Fruit fly (Drosophila melanogaster) whole organism, embryonic: Measurements from ENCODE around the gene Nxf3.

Experiments
- Aef1 ChIP-seq: fragments of 200-800 bp; sonication (Bioruptor generic); IDR thresholded peaks from 3 replicates; pipeline ENCODE4 v1.3.6; 2022; ENCODE audit warnings: missing biosample characterization, missing genetic modification characterization
- Atf3 ChIP-seq: fragments of 200-800 bp; sonication (Bioruptor generic); optimal IDR thresholded peaks from 3 replicates; lab custom pipeline; 2016; ENCODE audit warnings: missing biosample characterization, missing genetic modification characterization
- Awh ChIP-seq: fragments of 200-800 bp; sonication (Bioruptor generic); IDR thresholded peaks from 2 replicates; pipeline ENCODE4, ENCODE4 v1.3.6; 2022; ENCODE audit warnings: missing biosample characterization, missing genetic modification characterization
- BtbVII ChIP-seq: fragments of 200-800 bp; sonication (Bioruptor generic); optimal IDR thresholded peaks from 3 replicates; lab custom pipeline; 2017; ENCODE audit warnings: missing biosample characterization, mild to moderate bottlenecking, missing genetic modification characterization
- CG10147 ChIP-seq: fragments of 200-800 bp; sonication (Bioruptor generic); optimal IDR thresholded peaks from 2 replicates; lab custom pipeline; 2019; ENCODE audit warnings: missing biosample characterization, mild to moderate bottlenecking, missing genetic modification characterization, moderate library complexity
- CG10959 ChIP-seq: fragments of 200-800 bp; sonication (Bioruptor generic); IDR thresholded peaks from 2 replicates; pipeline ENCODE4 v1.3.6; 2022; ENCODE audit warnings: missing biosample characterization, missing genetic modification characterization
- CG11504 ChIP-seq: fragments of 200-800 bp; sonication (Bioruptor generic); optimal IDR thresholded peaks from 3 replicates; lab custom pipeline; 2019; ENCODE audit warnings: missing biosample characterization, mild to moderate bottlenecking, missing genetic modification characterization, moderate library complexity
- CG11723 ChIP-seq: fragments of 200-800 bp; sonication (Bioruptor generic); optimal IDR thresholded peaks from 2 replicates; lab custom pipeline; 2017; ENCODE audit warnings: missing biosample characterization, mild to moderate bottlenecking, missing genetic modification characterization
- CG12236 ChIP-seq: fragments of 200-800 bp; sonication (Bioruptor generic); optimal IDR thresholded peaks from 2 replicates; lab custom pipeline; 2016; ENCODE audit warnings: missing biosample characterization, missing genetic modification characterization
- CG1233 ChIP-seq: fragments of 200-800 bp; sonication (Bioruptor generic); optimal IDR thresholded peaks from 4 replicates; lab custom pipeline; 2018; ENCODE audit warnings: missing biosample characterization, mild to moderate bottlenecking, missing genetic modification characterization
- CG13775 ChIP-seq: fragments of 200-800 bp; sonication (Bioruptor generic); optimal IDR thresholded peaks from 3 replicates; lab custom pipeline; 2017; ENCODE audit warnings: missing biosample characterization, mild to moderate bottlenecking, missing genetic modification characterization
- CG15073 ChIP-seq: fragments of 200-800 bp; sonication (Bioruptor generic); optimal IDR thresholded peaks from 2 replicates; lab custom pipeline; 2016; ENCODE audit warnings: missing biosample characterization, missing genetic modification characterization
- CG17385 ChIP-seq: fragments of 200-800 bp; sonication (Bioruptor generic); optimal IDR thresholded peaks from 3 replicates; lab custom pipeline; 2018; ENCODE audit warnings: missing biosample characterization, mild to moderate bottlenecking, missing genetic modification characterization
- CG17568 ChIP-seq: fragments of 200-800 bp; sonication (Bioruptor generic); optimal IDR thresholded peaks from 2 replicates; lab custom pipeline; 2018; ENCODE audit warnings: missing biosample characterization, mild to moderate bottlenecking, missing genetic modification characterization, moderate library complexity
- CG18599 ChIP-seq: fragments of 200-800 bp; sonication (Bioruptor generic); optimal IDR thresholded peaks from 3 replicates; lab custom pipeline; 2017; ENCODE audit warnings: missing biosample characterization, missing genetic modification characterization, mild to moderate bottlenecking, moderate library complexity, missing genetic modification reagents
- CG18764 ChIP-seq: fragments of 200-800 bp; sonication (Bioruptor generic); optimal IDR thresholded peaks from 3 replicates; lab custom pipeline; 2016; ENCODE audit warnings: missing biosample characterization, missing genetic modification characterization
- CG2199 ChIP-seq: fragments of 200-800 bp; sonication (Bioruptor generic); IDR thresholded peaks from 3 replicates; pipeline ENCODE4 v1.3.6; 2022; ENCODE audit warnings: missing biosample characterization, missing genetic modification characterization
- CG31224 ChIP-seq: fragments of 200-800 bp; sonication (Bioruptor generic); IDR thresholded peaks from 2 replicates; pipeline ENCODE4 v1.3.6; 2022; ENCODE audit warnings: missing biosample characterization, missing genetic modification characterization
- CG32772 ChIP-seq: fragments of 200-800 bp; sonication (Bioruptor generic); IDR thresholded peaks from 2 replicates; pipeline ENCODE4 v1.3.6; 2022; ENCODE audit warnings: missing biosample characterization, missing genetic modification characterization
- CG7271 ChIP-seq: fragments of 200-800 bp; sonication (Bioruptor generic); optimal IDR thresholded peaks from 2 replicates; lab custom pipeline; 2018; ENCODE audit warnings: missing biosample characterization, mild to moderate bottlenecking, missing genetic modification characterization, moderate library complexity
- CG7839 ChIP-seq: fragments of 200-800 bp; sonication (Bioruptor generic); optimal IDR thresholded peaks from 3 replicates; lab custom pipeline; 2018; ENCODE audit warnings: missing biosample characterization, mild to moderate bottlenecking, missing genetic modification characterization, moderate library complexity
- CG8944 ChIP-seq: fragments of 200-800 bp; sonication (Bioruptor generic); optimal IDR thresholded peaks from 3 replicates; lab custom pipeline; 2016; ENCODE audit warnings: missing biosample characterization, missing genetic modification characterization
- CG9609 ChIP-seq: fragments of 200-800 bp; sonication (Bioruptor generic); optimal IDR thresholded peaks from 3 replicates; lab custom pipeline; 2016; ENCODE audit warnings: missing biosample characterization, missing genetic modification characterization
- CG9727 ChIP-seq: fragments of 200-800 bp; sonication (Bioruptor generic); optimal IDR thresholded peaks from 3 replicates; lab custom pipeline; 2017; ENCODE audit warnings: missing biosample characterization, mild to moderate bottlenecking, missing genetic modification characterization
- Dad ChIP-seq: fragments of 200-800 bp; sonication (Bioruptor generic); optimal IDR thresholded peaks from 3 replicates; lab custom pipeline; 2016; ENCODE audit warnings: missing biosample characterization, missing genetic modification characterization
- Dbx ChIP-seq: fragments of 200-800 bp; sonication (Bioruptor generic); IDR thresholded peaks from 3 replicates; pipeline ENCODE4 v1.3.6; 2022; ENCODE audit warnings: missing biosample characterization, missing genetic modification characterization
- Dref ChIP-seq: fragments of 200-800 bp; sonication (Bioruptor generic); IDR thresholded peaks from 2 replicates; pipeline ENCODE4 v1.3.6; 2022; ENCODE audit warnings: missing biosample characterization, missing genetic modification characterization
- E2f2 ChIP-seq: fragments of 200-800 bp; sonication (Bioruptor generic); IDR thresholded peaks from 2 replicates; pipeline ENCODE4 v1.3.6; 2022; ENCODE audit warnings: missing biosample characterization, missing genetic modification characterization
- Elba2 ChIP-seq: fragments of 200-800 bp; sonication (Bioruptor generic); optimal IDR thresholded peaks from 3 replicates; lab custom pipeline; 2016; ENCODE audit warnings: missing biosample characterization, missing genetic modification characterization
- Hsf ChIP-seq: fragments of 200-800 bp; sonication (Bioruptor generic); optimal IDR thresholded peaks from 3 replicates; lab custom pipeline; 2016; ENCODE audit warnings: missing biosample characterization, missing genetic modification characterization
- NFAT ChIP-seq: fragments of 200-800 bp; sonication (Bioruptor generic); IDR thresholded peaks from 2 replicates; pipeline ENCODE4 v1.3.6; 2022; ENCODE audit warnings: missing biosample characterization, missing genetic modification characterization
- Nf-YA ChIP-seq: fragments of 200-800 bp; sonication (Bioruptor generic); IDR thresholded peaks from 2 replicates; pipeline ENCODE4 v1.3.6; 2022; ENCODE audit warnings: missing biosample characterization, missing genetic modification characterization
- chinmo ChIP-seq: fragments of 200-800 bp; sonication (Bioruptor generic); IDR thresholded peaks from 4 replicates; pipeline ENCODE4 v1.3.6; 2022; ENCODE audit warnings: missing biosample characterization, missing genetic modification characterization; ENCODE audit not compliant: partially characterized antibody
- dmrt11E ChIP-seq: fragments of 200-800 bp; sonication (Bioruptor generic); optimal IDR thresholded peaks from 3 replicates; lab custom pipeline; 2018; ENCODE audit warnings: missing biosample characterization, mild to moderate bottlenecking, missing genetic modification characterization, moderate library complexity
- emc ChIP-seq: fragments of 200-800 bp; sonication (Bioruptor generic); optimal IDR thresholded peaks from 2 replicates; lab custom pipeline; 2016; ENCODE audit warnings: missing biosample characterization, missing genetic modification characterization
- exex ChIP-seq: fragments of 200-800 bp; sonication (Bioruptor generic); optimal IDR thresholded peaks from 4 replicates; lab custom pipeline; 2018; ENCODE audit warnings: missing biosample characterization, mild to moderate bottlenecking, missing genetic modification characterization, moderate library complexity
- gcm ChIP-seq: fragments of 200-800 bp; sonication (Bioruptor generic); optimal IDR thresholded peaks from 2 replicates; lab custom pipeline; 2019; ENCODE audit warnings: missing biosample characterization, mild to moderate bottlenecking, missing genetic modification characterization, moderate library complexity
- gem ChIP-seq: fragments of 200-800 bp; sonication (Bioruptor generic); optimal IDR thresholded peaks from 2 replicates; lab custom pipeline; 2019; ENCODE audit warnings: missing biosample characterization, mild to moderate bottlenecking, missing genetic modification characterization, moderate library complexity
- grn ChIP-seq: fragments of 200-800 bp; sonication (Bioruptor generic); optimal IDR thresholded peaks from 3 replicates; lab custom pipeline; 2017; ENCODE audit warnings: missing biosample characterization, missing genetic modification characterization
- lab ChIP-seq: fragments of 200-800 bp; sonication (Bioruptor generic); optimal IDR thresholded peaks from 3 replicates; lab custom pipeline; 2017; ENCODE audit warnings: missing biosample characterization, missing genetic modification characterization, mild to moderate bottlenecking, moderate library complexity, missing genetic modification reagents
- lmd ChIP-seq: fragments of 200-800 bp; sonication (Bioruptor generic); IDR thresholded peaks from 2 replicates; pipeline ENCODE4 v1.3.6; 2022; ENCODE audit warnings: missing biosample characterization, missing genetic modification characterization
- org-1 ChIP-seq: fragments of 200-800 bp; sonication (Bioruptor generic); optimal IDR thresholded peaks from 2 replicates; lab custom pipeline; 2017; ENCODE audit warnings: missing biosample characterization, missing genetic modification characterization
- peb ChIP-seq: fragments of 200-800 bp; sonication (Bioruptor generic); IDR thresholded peaks from 2 replicates; pipeline ENCODE4 v1.3.6; 2022; ENCODE audit warnings: missing biosample characterization, missing genetic modification characterization
- psq ChIP-seq: fragments of 200-800 bp; sonication (Bioruptor generic); optimal IDR thresholded peaks from 2 replicates; lab custom pipeline; 2017; ENCODE audit warnings: missing biosample characterization, missing genetic modification characterization
- rib ChIP-seq: fragments of 200-800 bp; sonication (Bioruptor generic); IDR thresholded peaks from 2 replicates; pipeline ENCODE4 v1.3.6; 2022; ENCODE audit warnings: missing biosample characterization, missing genetic modification characterization
- sug ChIP-seq: fragments of 200-800 bp; optimal IDR thresholded peaks from 2 replicates; lab custom pipeline; 2019; ENCODE audit warnings: missing biosample characterization, mild to moderate bottlenecking, missing genetic modification characterization, moderate library complexity
- ttk ChIP-seq: fragments of 200-800 bp; sonication (Bioruptor generic); IDR thresholded peaks from 2 replicates; pipeline ENCODE4 v2.1.2; 2022; ENCODE audit warnings: missing biosample characterization, missing genetic modification characterization
- unpg ChIP-seq: fragments of 200-800 bp; sonication (Bioruptor generic); optimal IDR thresholded peaks from 3 replicates; lab custom pipeline; 2018; ENCODE audit warnings: missing biosample characterization, mild to moderate bottlenecking, missing genetic modification characterization, moderate library complexity
- vvl ChIP-seq: fragments of 200-800 bp; sonication (Bioruptor generic); IDR thresholded peaks from 2 replicates; pipeline ENCODE4 v1.3.6; 2022; ENCODE audit warnings: missing biosample characterization, missing genetic modification characterization

Nxf3 gene

dm6 chr3L:13952484-13953048 is 12.4 kb upstream of the Nxf3 start (continued):
- no peak for TF ChIP-seq CG8944 (GFP tag; lab: Kevin White, UChicago)
- TF ChIP-seq CG9727 = no peak
- no peak for TF ChIP-seq peb
- peak; percentile 17 for TF ChIP-seq grn (GFP tag; lab: Kevin White, UChicago)
- no peak for TF ChIP-seq dmrt11E (tag; lab: Kevin White, UChicago)
- TF ChIP-seq ttk (GFP tag; lab: Robert Waterston, UW) = 0 out of 2 replicates have a peak, but pooled peaks have one; percentile 30
- no peak for TF ChIP-seq Dref (GFP tag; lab: Robert Waterston, UW)
- no peak for TF ChIP-seq Dad
- peak; percentile 35; the same call in 1 of the 2 replicates for TF ChIP-seq rib
- TF ChIP-seq exex = peak; percentile 22
- no peak for TF ChIP-seq Atf3 (GFP tag; lab: Kevin White, UChicago)
- TF ChIP-seq lab (GFP tag; lab: Kevin White, UChicago) = peak; percentile 46
- no peak for TF ChIP-seq CG9609
- TF ChIP-seq lmd = no peak
- TF ChIP-seq sug (tag; lab: Kevin White, UChicago) = peak; percentile 21
- no peak for TF ChIP-seq CG10959 (GFP tag; lab: Robert Waterston, UW)
- no peak for TF ChIP-seq CG31224 (GFP tag; lab: Robert Waterston, UW)
- TF ChIP-seq chinmo (GFP tag; lab: Robert Waterston, UW) = 0 out of 4 replicates have a peak, but pooled peaks have one; percentile 66
- TF ChIP-seq CG32772 (GFP tag; lab: Robert Waterston, UW) = no peak
- no peak for TF ChIP-seq CG18764 (GFP tag; lab: Kevin White, UChicago)
- TF ChIP-seq CG7839 = no peak
- TF ChIP-seq NFAT (GFP tag; lab: Robert Waterston, UW) = no peak
- no peak for TF ChIP-seq CG12236 (GFP tag; lab: Kevin White, UChicago)
- 0 out of 3 replicates have a peak, but pooled peaks have one; percentile 65 for TF ChIP-seq CG2199 (GFP tag; lab: Robert Waterston, UW)
- no peak for TF ChIP-seq Elba2 (GFP tag; lab: Kevin White, UChicago)

dm6 chr3L:13956667-13957066 is 8.3 kb upstream of the Nxf3 start:
- TF ChIP-seq Awh (GFP tag; lab: Robert Waterston, UW) (no peak), CG11504 (tag; lab: Kevin White, UChicago) (peak; percentile 90)

- TF ChIP-seq org-1 (GFP tag; lab: Kevin White, UChicago) (peak; percentile 71), Aef1 (GFP tag; lab: Robert Waterston, UW) (peak; percentile 38; the same call in 1 of the 3 replicates), CG18764 (GFP tag; lab: Kevin White, UChicago) (peak; percentile 32), E2f2 (GFP tag; lab: Robert Waterston, UW) (peak; percentile 37; the same call in 1 of the 2 replicates), Dbx (GFP tag; lab: Robert Waterston, UW) (0 out of 3 replicates have a peak, but pooled peaks have one; percentile 28), CG18599 (GFP tag; lab: Kevin White, UChicago) (peak; percentile 67), emc (GFP tag; lab: Kevin White, UChicago) (no peak), CG17385 (GFP tag; lab: Kevin White, UChicago) (peak; percentile 70), gem (tag; lab: Kevin White, UChicago) (peak; percentile 87), BtbVII (GFP tag; lab: Kevin White, UChicago) (peak; percentile 51), CG10147 (GFP tag; lab: Kevin White, UChicago) (peak; percentile 63), vvl (GFP tag; lab: Robert Waterston, UW) (peak; percentile 42; the same call in 1 of the 2 replicates), CG1233 (peak; percentile 54), CG15073 (GFP tag; lab: Kevin White, UChicago) (no peak), Nf-YA (GFP tag; lab: Robert Waterston, UW) (no peak), Hsf (GFP tag; lab: Kevin White, UChicago) (peak; percentile 71), unpg (GFP tag; lab: Kevin White, UChicago) (peak; percentile 70), CG13775 (GFP tag; lab: Kevin White, UChicago) (peak; percentile 66), CG11723 (peak; percentile 55), CG17568 (GFP tag; lab: Kevin White, UChicago) (no peak), gcm (GFP tag; lab: Kevin White, UChicago) (peak; percentile 68), CG7271 (tag; lab: Kevin White, UChicago) (peak; percentile 6), psq (GFP tag; lab: Kevin White, UChicago) (peak; percentile 45)
These were observed 7.8 kb upstream of the Nxf3 start for dm6 chr3L:13957212-13957668.
